Fruit fly (Drosophila melanogaster) whole organism, embryonic: Measurements from ENCODE around the gene blp.

Source experiments
- Atf-2 ChIP-seq: fragments of 200-800 bp; sonication (Bioruptor generic); optimal IDR thresholded peaks from 2 replicates; lab custom pipeline; 2016; ENCODE audit warnings: missing biosample characterization, missing genetic modification characterization
- CG10959 ChIP-seq: fragments of 200-800 bp; sonication (Bioruptor generic); IDR thresholded peaks from 2 replicates; pipeline ENCODE4 v1.3.6; 2022; ENCODE audit warnings: missing biosample characterization, missing genetic modification characterization
- CG12071 ChIP-seq: fragments of 200-800 bp; sonication (Bioruptor generic); optimal IDR thresholded peaks from 3 replicates; lab custom pipeline; 2018; ENCODE audit warnings: missing biosample characterization, mild to moderate bottlenecking, missing genetic modification characterization
- CG14710 ChIP-seq: fragments of 200-800 bp; sonication (Bioruptor generic); optimal IDR thresholded peaks from 3 replicates; lab custom pipeline; 2019; ENCODE audit warnings: missing biosample characterization, mild to moderate bottlenecking, missing genetic modification characterization, moderate library complexity
- CG14860 ChIP-seq: fragments of 200-800 bp; sonication (Bioruptor generic); IDR thresholded peaks from 3 replicates; pipeline ENCODE4 v1.3.6; 2022; ENCODE audit warnings: missing biosample characterization, missing genetic modification characterization; ENCODE audit not compliant: partially characterized antibody
- CG1529 ChIP-seq: fragments of 200-800 bp; sonication (Bioruptor generic); optimal IDR thresholded peaks from 3 replicates; lab custom pipeline; 2018; ENCODE audit warnings: missing biosample characterization, missing genetic modification characterization
- CG2678 ChIP-seq: fragments of 200-800 bp; sonication (Bioruptor generic); optimal IDR thresholded peaks from 3 replicates; lab custom pipeline; 2019; ENCODE audit warnings: missing biosample characterization, mild to moderate bottlenecking, missing genetic modification characterization, moderate library complexity
- CG33557 ChIP-seq: fragments of 200-800 bp; sonication (Bioruptor generic); optimal IDR thresholded peaks from 2 replicates; lab custom pipeline; 2019; ENCODE audit warnings: missing biosample characterization, mild to moderate bottlenecking, missing genetic modification characterization, moderate library complexity
- CG3847 ChIP-seq: fragments of 200-800 bp; sonication (Bioruptor generic); IDR thresholded peaks from 2 replicates; pipeline ENCODE4 v1.3.6; 2022; ENCODE audit warnings: missing biosample characterization, missing genetic modification characterization
- CG4404 ChIP-seq: fragments of 200-800 bp; sonication (Bioruptor generic); IDR thresholded peaks from 2 replicates; pipeline ENCODE4 v1.3.6; 2022; ENCODE audit warnings: missing biosample characterization, missing genetic modification characterization
- CG4424 ChIP-seq: fragments of 200-800 bp; sonication (Bioruptor generic); optimal IDR thresholded peaks from 3 replicates; lab custom pipeline; 2016; ENCODE audit warnings: missing biosample characterization, missing genetic modification characterization
- CG4707 ChIP-seq: fragments of 200-800 bp; sonication (Bioruptor generic); optimal IDR thresholded peaks from 2 replicates; lab custom pipeline; 2018; ENCODE audit warnings: missing biosample characterization, mild to moderate bottlenecking, missing genetic modification characterization, moderate library complexity
- CG7357 ChIP-seq: fragments of 200-800 bp; sonication (Bioruptor generic); IDR thresholded peaks from 3 replicates; pipeline ENCODE4 v1.3.6; 2022; ENCODE audit warnings: missing biosample characterization, missing genetic modification characterization
- CG7372 ChIP-seq: fragments of 200-800 bp; sonication (Bioruptor generic); IDR thresholded peaks from 2 replicates; pipeline ENCODE4 v1.3.6; 2022; ENCODE audit warnings: missing biosample characterization, missing genetic modification characterization
- CG7928 ChIP-seq: fragments of 200-800 bp; sonication (Bioruptor generic); optimal IDR thresholded peaks from 2 replicates; lab custom pipeline; 2017; ENCODE audit warnings: missing biosample characterization, mild to moderate bottlenecking, missing genetic modification characterization
- CG8290 ChIP-seq, 3 experiments: fragments of 200-800 bp; sonication (Bioruptor generic); optimal IDR thresholded peaks; 2 replicates each; lab custom pipeline; 2016 to 2019; ENCODE audit warnings: missing biosample characterization in 3 of 3, missing genetic modification characterization in 3 of 3, mild to moderate bottlenecking in 2 of 3, moderate library complexity in 1 of 3
- CG9215 ChIP-seq: fragments of 200-800 bp; sonication (Bioruptor generic); IDR thresholded peaks from 2 replicates; pipeline ENCODE4 v1.3.6; 2022; ENCODE audit warnings: missing biosample characterization, missing genetic modification characterization
- CG9876 ChIP-seq: fragments of 200-800 bp; sonication (Bioruptor generic); optimal IDR thresholded peaks from 2 replicates; lab custom pipeline; 2016; ENCODE audit warnings: missing biosample characterization, missing genetic modification characterization
- Dad ChIP-seq: fragments of 200-800 bp; sonication (Bioruptor generic); optimal IDR thresholded peaks from 3 replicates; lab custom pipeline; 2016; ENCODE audit warnings: missing biosample characterization, missing genetic modification characterization
- ERR ChIP-seq: fragments of 200-800 bp; sonication (Bioruptor generic); optimal IDR thresholded peaks from 2 replicates; lab custom pipeline; 2016; ENCODE audit warnings: missing biosample characterization, missing genetic modification characterization
- H15 ChIP-seq: fragments of 200-800 bp; sonication (Bioruptor generic); IDR thresholded peaks from 3 replicates; pipeline ENCODE4 v1.3.6; 2022; ENCODE audit warnings: missing biosample characterization, missing genetic modification characterization
- Med ChIP-seq: fragments of 200-800 bp; sonication (Bioruptor generic); peaks from one replicate; lab custom pipeline; 2016; ENCODE audit warnings: missing biosample characterization, missing genetic modification characterization, mild to moderate bottlenecking, inconsistent platforms, moderate library complexity
- Mrtf ChIP-seq: fragments of 200-800 bp; sonication (Bioruptor generic); IDR thresholded peaks from 3 replicates; pipeline ENCODE4 v1.3.6; 2022; ENCODE audit warnings: missing biosample characterization, missing genetic modification characterization
- Nf-YA ChIP-seq: fragments of 200-800 bp; sonication (Bioruptor generic); IDR thresholded peaks from 2 replicates; pipeline ENCODE4 v1.3.6; 2022; ENCODE audit warnings: missing biosample characterization, missing genetic modification characterization
- Nf-YB ChIP-seq: fragments of 200-800 bp; sonication (Bioruptor generic); optimal IDR thresholded peaks from 3 replicates; lab custom pipeline; 2019; ENCODE audit warnings: missing biosample characterization, mild to moderate bottlenecking, missing genetic modification characterization, moderate library complexity
- Ravus ChIP-seq: fragments of 200-800 bp; sonication (Bioruptor generic); IDR thresholded peaks from 2 replicates; pipeline ENCODE4 v1.3.6; 2022; ENCODE audit warnings: missing biosample characterization, missing genetic modification characterization
- Xrp1 ChIP-seq: fragments of 200-800 bp; sonication (Bioruptor generic); IDR thresholded peaks from 2 replicates; pipeline ENCODE4 v1.3.6; 2022; ENCODE audit warnings: missing biosample characterization, missing genetic modification characterization
- ara ChIP-seq: fragments of 200-800 bp; sonication (Bioruptor generic); IDR thresholded peaks from 2 replicates; pipeline ENCODE4 v1.3.6; 2022; ENCODE audit warnings: missing biosample characterization, missing genetic modification characterization
- ato ChIP-seq: fragments of 200-800 bp; sonication (Bioruptor generic); IDR thresholded peaks from 2 replicates; pipeline ENCODE4 v1.3.6; 2022; ENCODE audit warnings: missing biosample characterization, missing genetic modification characterization; ENCODE audit not compliant: partially characterized antibody
- ci ChIP-seq: fragments of 200-800 bp; sonication (Bioruptor generic); IDR thresholded peaks from 3 replicates; pipeline ENCODE4 v1.3.6; 2022; ENCODE audit warnings: missing biosample characterization, missing genetic modification characterization
- dpn ChIP-seq, 2 experiments: fragments of 200-800 bp; sonication (Bioruptor generic); optimal IDR thresholded peaks; 3 replicates each; lab custom pipeline; 2016; ENCODE audit warnings: missing biosample characterization in 2 of 2, missing genetic modification characterization in 2 of 2
- dysf ChIP-seq: fragments of 200-800 bp; sonication (Bioruptor generic); IDR thresholded peaks from 3 replicates; pipeline ENCODE4 v1.3.6; 2022; ENCODE audit warnings: missing biosample characterization, missing genetic modification characterization
- emc ChIP-seq: fragments of 200-800 bp; sonication (Bioruptor generic); optimal IDR thresholded peaks from 2 replicates; lab custom pipeline; 2016; ENCODE audit warnings: missing biosample characterization, missing genetic modification characterization
- eve ChIP-seq, 2 experiments: fragments of >200 bp; optimal IDR thresholded peaks; 2 replicates each; lab custom pipeline; 2017; ENCODE audit warnings: missing biosample characterization in 2 of 2, missing genetic modification characterization in 2 of 2
- fd3F ChIP-seq: fragments of 200-800 bp; sonication (Bioruptor generic); optimal IDR thresholded peaks from 2 replicates; lab custom pipeline; 2018; ENCODE audit warnings: missing biosample characterization, mild to moderate bottlenecking, missing genetic modification characterization, moderate library complexity
- ftz-f1 ChIP-seq: fragments of 200-800 bp; sonication (Bioruptor generic); optimal IDR thresholded peaks from 2 replicates; lab custom pipeline; 2016; ENCODE audit warnings: missing biosample characterization, missing genetic modification characterization
- gem ChIP-seq: fragments of 200-800 bp; sonication (Bioruptor generic); optimal IDR thresholded peaks from 2 replicates; lab custom pipeline; 2019; ENCODE audit warnings: missing biosample characterization, mild to moderate bottlenecking, missing genetic modification characterization, moderate library complexity
- gsb-n ChIP-seq: fragments of 200-800 bp; sonication (Bioruptor generic); optimal IDR thresholded peaks from 3 replicates; lab custom pipeline; 2018; ENCODE audit warnings: missing biosample characterization, mild to moderate bottlenecking, missing genetic modification characterization
- nmo ChIP-seq: fragments of 200-800 bp; sonication (Bioruptor generic); optimal IDR thresholded peaks from 2 replicates; lab custom pipeline; 2018; ENCODE audit warnings: missing biosample characterization, mild to moderate bottlenecking, missing genetic modification characterization, moderate library complexity
- odd ChIP-seq: fragments of 200-800 bp; sonication (Bioruptor generic); optimal IDR thresholded peaks from 2 replicates; lab custom pipeline; 2017; ENCODE audit warnings: missing biosample characterization, mild to moderate bottlenecking, missing genetic modification characterization
- pb ChIP-seq: fragments of 200-800 bp; sonication (Bioruptor generic); optimal IDR thresholded peaks from 3 replicates; lab custom pipeline; 2016; ENCODE audit warnings: missing biosample characterization, missing genetic modification characterization
- schlank ChIP-seq: fragments of 200-800 bp; sonication (Bioruptor generic); optimal IDR thresholded peaks from 2 replicates; lab custom pipeline; 2018; ENCODE audit warnings: missing biosample characterization, mild to moderate bottlenecking, missing genetic modification characterization
- sob ChIP-seq: fragments of 200-800 bp; sonication (Bioruptor generic); IDR thresholded peaks from 2 replicates; pipeline ENCODE4 v1.3.6; 2022; ENCODE audit warnings: missing biosample characterization, missing genetic modification characterization
- tll ChIP-seq, 2 experiments: fragments of 200-800 bp in 1 of 2; fragments of >200 bp in 1 of 2; sonication (Bioruptor generic) in 1 of 2; optimal IDR thresholded peaks; 2 replicates each; lab custom pipeline; 2017 to 2019; ENCODE audit warnings: missing biosample characterization in 2 of 2, missing genetic modification characterization in 2 of 2, mild to moderate bottlenecking in 1 of 2, moderate library complexity in 1 of 2
- ttk ChIP-seq: fragments of 200-800 bp; sonication (Bioruptor generic); IDR thresholded peaks from 2 replicates; pipeline ENCODE4 v2.1.2; 2022; ENCODE audit warnings: missing biosample characterization, missing genetic modification characterization
- unc-4 ChIP-seq: fragments of 200-800 bp; sonication (Bioruptor generic); IDR thresholded peaks from 2 replicates; pipeline ENCODE4 v1.3.6; 2022; ENCODE audit warnings: missing biosample characterization, missing genetic modification characterization; ENCODE audit not compliant: partially characterized antibody
- unpg ChIP-seq: fragments of 200-800 bp; sonication (Bioruptor generic); optimal IDR thresholded peaks from 3 replicates; lab custom pipeline; 2018; ENCODE audit warnings: missing biosample characterization, mild to moderate bottlenecking, missing genetic modification characterization, moderate library complexity
- vfl ChIP-seq: fragments of 200-800 bp; sonication (Bioruptor generic); optimal IDR thresholded peaks from 2 replicates; lab custom pipeline; 2016; ENCODE audit warnings: missing biosample characterization, missing genetic modification characterization
- wor ChIP-seq: fragments of 200-800 bp; sonication (Bioruptor generic); IDR thresholded peaks from 2 replicates; pipeline ENCODE4 v1.3.6; 2022; ENCODE audit warnings: missing biosample characterization, missing genetic modification characterization
- zen ChIP-seq: fragments of 200-800 bp; sonication (Bioruptor generic); optimal IDR thresholded peaks from 3 replicates; lab custom pipeline; 2018; ENCODE audit warnings: missing biosample characterization, mild to moderate bottlenecking, missing genetic modification characterization, moderate library complexity
- zen2 ChIP-seq: fragments of 200-800 bp; sonication (Bioruptor generic); IDR thresholded peaks from 3 replicates; pipeline ENCODE4 v1.3.6; 2022; ENCODE audit warnings: missing biosample characterization, missing genetic modification characterization; ENCODE audit not compliant: partially characterized antibody

blp gene

DNA sequence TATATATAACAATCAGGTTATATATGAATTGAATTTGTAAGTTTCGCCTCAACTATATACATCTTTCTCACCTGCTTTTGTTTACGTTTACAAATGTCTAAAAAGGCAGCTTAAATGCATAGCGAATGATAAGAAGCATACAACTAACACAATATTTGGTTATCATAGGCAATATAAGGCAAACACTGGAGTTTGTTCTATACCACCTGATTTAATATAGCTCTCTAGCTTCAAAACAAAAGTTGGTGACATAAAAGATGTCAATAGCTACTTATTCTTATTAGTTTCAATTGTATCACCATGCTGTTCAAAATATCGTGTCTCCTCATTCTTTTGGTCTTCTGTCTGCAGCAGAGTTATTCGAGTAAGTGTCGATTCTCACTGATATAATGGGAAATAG is 7.7 kb upstream of the blp start (continued):
- TF ChIP-seq zen2 (no peak), CG7928 (no peak), ara (GFP tag; lab: Robert Waterston, UW) (no peak), Atf-2 (GFP tag; lab: Kevin White, UChicago) (no peak), fd3F (GFP tag; lab: Kevin White, UChicago) (peak; percentile 19), zen (tag; lab: Kevin White, UChicago) (no peak), CG8290 (GFP tag; optimal IDR thresholded peaks at IDR 0.05; lab: Kevin White, UChicago) (no peak), CG8290 (tag; optimal IDR thresholded peaks at IDR 0.05; lab: Kevin White, UChicago) (peak in 1 of 2 experiments; percentile 47), ftz-f1 (no peak), eve (GFP tag; optimal IDR thresholded peaks at IDR 0.05; lab: Kevin White, UChicago) (no peak), Mrtf (GFP tag; lab: Robert Waterston, UW) (no peak), CG4404 (no peak), CG4707 (GFP tag; lab: Kevin White, UChicago) (peak; percentile 13), sob (GFP tag; lab: Robert Waterston, UW) (0 out of 2 replicates have a peak, but pooled peaks have one; percentile 16), ERR (GFP tag; lab: Kevin White, UChicago) (no peak), unc-4 (GFP tag; lab: Robert Waterston, UW) (no peak), CG14860 (GFP tag; lab: Robert Waterston, UW) (no peak), ato (GFP tag; lab: Robert Waterston, UW) (no peak), schlank (tag; lab: Kevin White, UChicago) (no peak), tll (GFP tag; optimal IDR thresholded peaks at IDR 0.05; lab: Kevin White, UChicago) (no peak), Med (GFP tag; lab: Kevin White, UChicago) (peak; percentile 76), CG9876 (GFP tag; lab: Kevin White, UChicago) (no peak), ttk (no peak), gsb-n (tag; lab: Kevin White, UChicago) (no peak), CG10959 (no peak), CG4424 (GFP tag; lab: Kevin White, UChicago) (no peak), CG12071 (GFP tag; lab: Kevin White, UChicago) (no peak), vfl (no peak), Dad (GFP tag; lab: Kevin White, UChicago) (no peak), H15 (GFP tag; lab: Robert Waterston, UW) (no peak), ci (0 out of 3 replicates have a peak, but pooled peaks have one; percentile 56), wor (GFP tag; lab: Robert Waterston, UW) (no peak), CG1529 (no peak), odd (peak; percentile 10)

DNA sequence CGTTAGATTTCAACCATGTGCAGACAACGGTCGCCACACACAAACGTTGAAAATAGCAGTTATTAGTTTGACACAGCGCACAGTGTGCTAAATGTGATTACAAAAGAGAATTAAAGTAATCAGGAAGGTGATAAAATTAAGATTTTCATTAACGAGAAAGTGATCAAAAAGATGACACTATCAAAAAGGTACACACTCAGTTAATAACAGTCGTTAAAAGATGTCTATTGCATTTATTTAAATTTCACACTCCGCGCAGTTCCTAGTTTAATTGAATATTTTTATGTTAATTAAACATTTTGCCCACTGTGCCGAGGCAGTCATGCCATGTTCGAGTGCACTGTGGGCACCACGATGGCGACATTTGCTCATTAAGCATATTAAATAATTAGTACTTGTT is 6.5 kb upstream of the blp start:
- TF ChIP-seq Nf-YB (GFP tag; lab: Kevin White, UChicago) (no peak), dysf (GFP tag; lab: Robert Waterston, UW) (peak; percentile 65; the same call in 2 of the 3 replicates), CG14710 (tag; lab: Kevin White, UChicago) (no peak), odd (peak; percentile 3), unpg (GFP tag; lab: Kevin White, UChicago) (peak; percentile 56), CG7372 (GFP tag; lab: Robert Waterston, UW) (no peak), Ravus (GFP tag; lab: Robert Waterston, UW) (no peak), gem (tag; lab: Kevin White, UChicago) (peak; percentile 72), CG3847 (GFP tag; lab: Robert Waterston, UW) (0 out of 2 replicates have a peak, but pooled peaks have one; percentile 28), ttk (no peak), dpn (GFP tag; optimal IDR thresholded peaks at IDR 0.05; lab: Kevin White, UChicago) (peak in 1 of 2 experiments; percentile 37), CG7357 (GFP tag; lab: Robert Waterston, UW) (peak; percentile 46; the same call in 1 of the 3 replicates), nmo (GFP tag; lab: Kevin White, UChicago) (peak; percentile 40), CG2678 (tag; lab: Kevin White, UChicago) (peak; percentile 51), CG9215 (peak; percentile 18; the same call in 1 of the 2 replicates), Nf-YA (GFP tag; lab: Robert Waterston, UW) (no peak), Xrp1 (GFP tag; lab: Robert Waterston, UW) (peak; percentile 57; the same call in 1 of the 2 replicates), zen (tag; lab: Kevin White, UChicago) (peak; percentile 29), zen2 (no peak), Med (GFP tag; lab: Kevin White, UChicago) (peak; percentile 92), pb (no peak), emc (GFP tag; lab: Kevin White, UChicago) (no peak), CG33557 (no peak)
